Worm (Caenorhabditis elegans) whole organism, L3 larva: ENCODE results near the gene ZK829.3.

Experiments
- R02D3.7 ChIP-seq: fragments of 150-350 bp; optimal IDR thresholded peaks from 2 replicates; lab custom pipeline; 2014; ENCODE audit warnings: missing biosample characterization, missing genetic modification characterization
- ZK546.5 ChIP-seq: sonication (generic microtip); optimal IDR thresholded peaks from 2 replicates; lab custom pipeline; 2017; ENCODE audit warnings: missing biosample characterization, missing genetic modification characterization
- ama-1 ChIP-seq: fragments of 150-350 bp; optimal IDR thresholded peaks from 2 replicates; lab custom pipeline; 2018
- ceh-16 ChIP-seq: sonication (generic microtip); optimal IDR thresholded peaks from 2 replicates; lab custom pipeline; 2017; ENCODE audit warnings: missing biosample characterization, missing genetic modification characterization
- ceh-28 ChIP-seq: fragments of 150-350 bp; optimal IDR thresholded peaks from 2 replicates; lab custom pipeline; 2014; ENCODE audit warnings: missing biosample characterization, missing genetic modification reagents, missing genetic modification characterization
- ceh-9 ChIP-seq: sonication (generic microtip); optimal IDR thresholded peaks from 2 replicates; lab custom pipeline; 2018; ENCODE audit warnings: missing biosample characterization, missing genetic modification characterization
- egl-27 ChIP-seq: sonication (generic microtip); optimal IDR thresholded peaks from 4 replicates; lab custom pipeline; 2017; ENCODE audit warnings: missing biosample characterization, missing genetic modification reagents, missing genetic modification characterization
- elt-1 ChIP-seq: fragments of 150-350 bp; optimal IDR thresholded peaks from 2 replicates; lab custom pipeline; 2014; ENCODE audit warnings: missing biosample characterization, missing genetic modification characterization
- elt-2 ChIP-seq: sonication (generic microtip); optimal IDR thresholded peaks from 2 replicates; lab custom pipeline; 2016; ENCODE audit warnings: missing genetic modification reagents, mild to moderate bottlenecking, missing genetic modification characterization, missing compliant biosample characterization
- eor-1 ChIP-seq, 2 experiments: fragments of 150-350 bp; optimal IDR thresholded peaks; 2 replicates each; lab custom pipeline; 2014 to 2018; ENCODE audit warnings: missing biosample characterization in 2 of 2, missing genetic modification characterization in 2 of 2
- fkh-2 ChIP-seq: fragments of 150-350 bp; optimal IDR thresholded peaks from 2 replicates; lab custom pipeline; 2014; ENCODE audit warnings: missing biosample characterization, missing genetic modification reagents, missing genetic modification characterization
- fos-1 ChIP-seq: fragments of 150-350 bp; optimal IDR thresholded peaks from 2 replicates; lab custom pipeline; 2014; ENCODE audit warnings: missing biosample characterization, missing genetic modification characterization
- jun-1 ChIP-seq: fragments of 150-350 bp; optimal IDR thresholded peaks from 2 replicates; lab custom pipeline; 2014; ENCODE audit warnings: missing biosample characterization, missing genetic modification reagents, missing genetic modification characterization
- lin-15B ChIP-seq: fragments of 150-350 bp; optimal IDR thresholded peaks from 2 replicates; lab custom pipeline; 2014; ENCODE audit warnings: missing biosample characterization, missing genetic modification characterization
- lin-39 ChIP-seq: fragments of 150-350 bp; optimal IDR thresholded peaks from 2 replicates; lab custom pipeline; 2018; ENCODE audit warnings: missing biosample characterization, missing genetic modification reagents, missing genetic modification characterization
- lsy-12 ChIP-seq: sonication (generic microtip); optimal IDR thresholded peaks from 2 replicates; lab custom pipeline; 2016; ENCODE audit warnings: mild to moderate bottlenecking, missing genetic modification characterization, missing compliant biosample characterization
- mml-1 ChIP-seq: fragments of 150-350 bp; sonication (generic microtip); optimal IDR thresholded peaks from 3 replicates; lab custom pipeline; 2014; ENCODE audit warnings: missing biosample characterization, missing genetic modification characterization
- nfya-1 ChIP-seq: sonication (generic microtip); optimal IDR thresholded peaks from 2 replicates; lab custom pipeline; 2017; ENCODE audit warnings: missing genetic modification characterization, mild to moderate bottlenecking, missing compliant biosample characterization, antibody characterized with exemption, moderate library complexity; ENCODE audit not compliant: insufficient read depth
- nhr-12 ChIP-seq: fragments of 150-350 bp; optimal IDR thresholded peaks from 2 replicates; lab custom pipeline; 2014; ENCODE audit warnings: missing biosample characterization, missing genetic modification characterization
- nhr-23 ChIP-seq: fragments of 150-350 bp; optimal IDR thresholded peaks from 2 replicates; lab custom pipeline; 2014; ENCODE audit warnings: missing biosample characterization, missing genetic modification reagents, missing genetic modification characterization
- nhr-237 ChIP-seq: fragments of 150-350 bp; optimal IDR thresholded peaks from 2 replicates; lab custom pipeline; 2014; ENCODE audit warnings: missing biosample characterization, missing genetic modification characterization
- nhr-43 ChIP-seq: sonication (generic microtip); optimal IDR thresholded peaks from 2 replicates; lab custom pipeline; 2016; ENCODE audit warnings: mild to moderate bottlenecking, missing genetic modification characterization, missing compliant biosample characterization; ENCODE audit not compliant: poor library complexity, severe bottlenecking
- nhr-67 ChIP-seq: fragments of 150-350 bp; optimal IDR thresholded peaks from 2 replicates; lab custom pipeline; 2014; ENCODE audit warnings: missing biosample characterization, missing genetic modification characterization
- pha-4 ChIP-seq: fragments of 150-350 bp; optimal IDR thresholded peaks from 2 replicates; lab custom pipeline; 2014; ENCODE audit warnings: missing biosample characterization, missing genetic modification reagents, missing genetic modification characterization
- pqm-1 ChIP-seq: fragments of 150-350 bp; optimal IDR thresholded peaks from 2 replicates; lab custom pipeline; 2017; ENCODE audit warnings: missing biosample characterization, missing genetic modification characterization, inconsistent platforms
- snpc-4 ChIP-seq: fragments of 150-350 bp; optimal IDR thresholded peaks from 2 replicates; lab custom pipeline; 2014; ENCODE audit warnings: missing biosample characterization, missing genetic modification characterization
- tbx-2 ChIP-seq: sonication (generic microtip); optimal IDR thresholded peaks from 2 replicates; lab custom pipeline; 2016; ENCODE audit warnings: mild to moderate bottlenecking, missing genetic modification characterization, missing compliant biosample characterization
- unc-62 ChIP-seq: fragments of 150-350 bp; sonication (generic microtip); optimal IDR thresholded peaks from 4 replicates; lab custom pipeline; 2014; ENCODE audit warnings: missing biosample characterization, missing genetic modification reagents, missing genetic modification characterization
- zag-1 ChIP-seq: fragments of 150-350 bp; optimal IDR thresholded peaks from 2 replicates; lab custom pipeline; 2014; ENCODE audit warnings: missing biosample characterization, missing genetic modification characterization

ZK829.3 gene

DNA sequence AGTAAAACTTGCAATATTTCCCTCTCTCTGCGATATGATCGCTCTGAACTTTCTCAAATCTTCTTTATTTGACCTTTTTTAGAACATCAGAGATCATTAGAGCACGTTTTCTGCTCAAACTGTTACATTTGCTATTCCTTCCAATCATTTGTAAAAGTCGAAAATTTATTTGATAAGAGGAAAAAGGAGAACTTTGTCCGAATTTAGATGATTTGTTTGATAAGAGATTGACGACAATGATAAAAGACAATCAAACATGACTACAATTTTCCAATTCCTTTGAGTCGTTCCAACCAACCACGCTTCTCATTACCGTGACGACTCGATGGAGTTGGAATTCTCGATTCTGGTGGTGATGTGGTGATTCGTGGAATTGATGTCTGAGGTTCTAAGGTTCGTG is 27.6 kb downstream of the ZK829.3 start:
- TF ChIP-seq lin-39 = no peak
- TF ChIP-seq jun-1 = peak; percentile 1
- TF ChIP-seq ceh-9 (tag; lab: Kevin White, UChicago) = no peak
- peak; percentile 90 for TF ChIP-seq elt-2 (tag; lab: Kevin White, UChicago)
- TF ChIP-seq elt-1 (tag; lab: Kevin White, UChicago) = no peak
- TF ChIP-seq ceh-16 (tag; lab: Kevin White, UChicago) = no peak
- peak; percentile 90 for TF ChIP-seq pqm-1 (tag; lab: Kevin White, UChicago)
- peak; percentile 44 for TF ChIP-seq pha-4 (tag; lab: Kevin White, UChicago)
- TF ChIP-seq snpc-4 (tag; lab: Kevin White, UChicago) = no peak
- TF ChIP-seq R02D3.7 (tag; lab: Kevin White, UChicago) = no peak
- TF ChIP-seq lin-15B (tag; lab: Kevin White, UChicago) = no peak
- no peak for TF ChIP-seq fos-1
- TF ChIP-seq eor-1 (tag; optimal IDR thresholded peaks at IDR 0.05; lab: Kevin White, UChicago) = no peak
- no peak for TF ChIP-seq tbx-2 (tag; lab: Kevin White, UChicago)
- TF ChIP-seq nhr-237 (tag; lab: Kevin White, UChicago) = no peak
- TF ChIP-seq unc-62 (GFP tag; lab: Kevin White, UChicago) = no peak
- TF ChIP-seq ZK546.5 (tag; lab: Kevin White, UChicago) = no peak

DNA sequence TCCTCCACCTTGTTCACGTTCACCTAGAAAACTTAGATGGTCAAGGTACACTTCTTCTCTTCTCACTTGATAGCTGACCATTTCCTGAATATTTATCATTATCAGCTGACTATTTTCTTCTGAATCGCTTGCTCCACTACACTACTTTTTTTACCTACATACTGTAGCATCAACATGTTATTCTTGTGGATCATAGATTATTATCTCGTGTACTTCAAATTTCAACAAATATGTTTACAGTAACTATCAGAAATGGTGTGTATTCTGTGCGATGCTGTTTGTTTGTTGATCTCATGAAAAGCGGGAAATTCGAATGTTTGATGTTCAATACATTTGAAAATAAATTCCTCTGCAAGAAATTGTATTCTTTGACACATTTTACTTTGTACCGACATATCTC is 28.6 kb downstream of the ZK829.3 start, which contains the start of gene ZK822.10:
ZK822.10 (plus strand) TSS at position 231 of the 400 bp plus-strand sequence.
- TF ChIP-seq pqm-1 (tag; lab: Kevin White, UChicago) = peak; percentile 91
- peak; percentile 24 for TF ChIP-seq ceh-28 (tag; lab: Kevin White, UChicago)
- no peak for TF ChIP-seq lsy-12 (tag; lab: Kevin White, UChicago)
- no peak for TF ChIP-seq snpc-4 (tag; lab: Kevin White, UChicago)
- TF ChIP-seq nhr-12 (tag; lab: Kevin White, UChicago) = no peak
- peak; percentile 7 for TF ChIP-seq jun-1
- TF ChIP-seq elt-2 (tag; lab: Kevin White, UChicago) = peak; percentile 83
- peak; percentile 88 for TF ChIP-seq pha-4 (tag; lab: Kevin White, UChicago)

DNA sequence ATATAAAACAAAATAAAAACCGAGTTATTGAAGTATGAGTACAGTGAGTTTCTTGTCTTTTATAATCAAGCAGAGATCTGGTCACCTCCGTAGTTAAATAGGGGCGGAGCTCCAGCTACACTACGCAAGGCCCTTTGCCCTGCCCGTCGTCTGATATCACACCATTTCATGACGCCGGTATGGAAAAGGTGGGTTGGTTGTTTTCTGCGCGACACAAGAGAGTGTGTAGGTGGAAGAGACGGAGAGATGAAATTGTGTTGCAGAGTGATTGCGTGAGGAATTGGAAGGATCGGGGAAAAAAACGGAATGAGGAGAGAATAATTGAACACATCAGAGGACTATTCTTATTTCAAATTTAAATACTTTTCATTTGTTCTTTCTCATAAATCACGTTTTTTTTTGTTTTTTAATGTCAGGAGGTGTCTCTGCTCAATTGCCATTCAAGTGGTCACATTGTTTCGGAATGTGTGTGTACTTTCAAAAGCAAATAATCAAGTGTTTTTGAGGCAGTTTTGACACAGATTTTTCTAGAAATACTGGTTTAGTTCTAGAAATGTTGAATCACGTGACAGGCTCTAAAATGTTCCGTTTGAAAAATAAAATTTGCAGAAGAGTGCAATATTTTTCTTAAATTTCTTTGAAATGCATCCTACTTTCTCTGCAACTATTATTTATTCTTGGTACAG is 29.6 kb downstream of the ZK829.3 start, which contains the start of gene ZK822.9:
ZK822.9 (plus strand) TSS at position 180 of the 686 bp plus-strand sequence.
- TF ChIP-seq ama-1 (peak; percentile 42), tbx-2 (tag; lab: Kevin White, UChicago) (no peak), pha-4 (tag; lab: Kevin White, UChicago) (peak; percentile 73), pqm-1 (tag; lab: Kevin White, UChicago) (peak; percentile 29), nhr-23 (peak; percentile 7), egl-27 (tag; lab: Kevin White, UChicago) (peak; percentile 12), elt-1 (tag; lab: Kevin White, UChicago) (no peak), elt-2 (tag; lab: Kevin White, UChicago) (peak; percentile 69)

DNA sequence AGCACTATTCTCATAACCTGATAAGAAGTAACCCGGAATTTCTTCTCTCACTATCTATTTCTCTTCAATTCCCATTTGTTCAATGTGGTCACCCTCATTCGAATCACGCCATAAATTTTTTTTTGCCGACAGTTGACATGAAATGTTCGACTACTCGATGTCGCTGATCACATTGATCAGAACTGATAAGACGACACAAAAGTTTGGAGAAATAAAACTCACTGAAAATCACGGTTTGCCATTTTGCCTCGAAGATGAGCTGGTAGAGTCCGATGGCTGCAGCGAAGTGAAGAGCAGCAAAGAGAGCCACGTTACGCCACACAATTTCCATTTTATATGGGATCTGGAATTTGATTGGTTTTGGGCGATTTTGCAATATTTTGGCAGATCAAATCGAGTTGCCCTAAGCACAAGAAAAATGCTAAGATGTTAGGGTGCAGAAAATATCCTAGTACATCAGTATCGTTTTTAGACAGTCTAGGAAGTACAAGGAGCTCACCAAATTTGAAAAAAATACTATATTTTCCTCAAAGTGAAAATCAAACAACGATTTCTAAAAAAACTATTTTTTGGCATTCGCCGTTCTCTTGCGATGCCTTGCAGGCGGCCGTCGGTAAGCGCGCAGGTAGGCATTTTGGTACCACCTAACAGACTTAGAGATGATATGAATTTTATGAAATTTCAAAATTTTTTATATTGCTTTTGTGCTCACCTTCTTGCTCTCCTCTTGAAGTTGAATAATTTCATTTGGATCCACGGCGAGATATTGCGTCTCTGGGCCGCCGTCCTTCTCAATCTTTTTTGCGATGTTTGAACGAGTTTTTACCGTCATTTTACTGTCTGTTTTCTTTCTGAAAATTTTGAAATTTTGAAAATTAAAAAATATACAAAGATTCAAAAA is 30.4 kb downstream of the ZK829.3 start, which contains the start of gene fat-6:
fat-6 (minus strand) TSS at position 851 of the 901 bp plus-strand sequence.
- TF ChIP-seq nfya-1 (peak; percentile 17), ceh-28 (tag; lab: Kevin White, UChicago) (no peak), fos-1 (no peak), nhr-67 (tag; lab: Kevin White, UChicago) (no peak), lin-39 (no peak), mml-1 (tag; lab: Kevin White, UChicago) (no peak), ama-1 (peak; percentile 38), ZK546.5 (tag; lab: Kevin White, UChicago) (no peak), unc-62 (GFP tag; lab: Kevin White, UChicago) (no peak), nhr-23 (peak; percentile 37), elt-2 (tag; lab: Kevin White, UChicago) (peak; percentile 75), nhr-43 (tag; lab: Kevin White, UChicago) (peak; percentile 20), zag-1 (tag; lab: Kevin White, UChicago) (no peak), pqm-1 (tag; lab: Kevin White, UChicago) (peak; percentile 54), lin-15B (tag; lab: Kevin White, UChicago) (no peak), fkh-2 (no peak), jun-1 (peak; percentile 62)
